Worm (Caenorhabditis elegans) whole organism, mixed stage, embryonic: ENCODE data around the gene F07H5.7.

Experiments
- M03D4.4 ChIP-seq: sonication (generic microtip); optimal IDR thresholded peaks from 2 replicates; lab custom pipeline; 2017; ENCODE audit warnings: mild to moderate bottlenecking, missing genetic modification characterization, missing compliant biosample characterization
- bed-3 ChIP-seq: fragments of 200-800 bp; sonication (Bioruptor generic); optimal IDR thresholded peaks from 3 replicates; lab custom pipeline; 2018; ENCODE audit warnings: mild to moderate bottlenecking, missing genetic modification characterization, moderate library complexity, missing compliant biosample characterization
- blmp-1 ChIP-seq: fragments of 150-350 bp; optimal IDR thresholded peaks from 2 replicates; lab custom pipeline; 2014; ENCODE audit warnings: missing biosample characterization, missing genetic modification characterization
- ceh-39 ChIP-seq: fragments of 150-350 bp; optimal IDR thresholded peaks from 2 replicates; lab custom pipeline; 2014; ENCODE audit warnings: missing biosample characterization, missing genetic modification characterization
- ceh-43 ChIP-seq: fragments of 200-800 bp; sonication (Bioruptor generic); optimal IDR thresholded peaks from 2 replicates; lab custom pipeline; 2018; ENCODE audit warnings: mild to moderate bottlenecking, missing genetic modification characterization, moderate library complexity, missing compliant biosample characterization
- ceh-83 ChIP-seq: fragments of 200-800 bp; sonication (Bioruptor generic); optimal IDR thresholded peaks from 2 replicates; lab custom pipeline; 2018; ENCODE audit warnings: mild to moderate bottlenecking, missing genetic modification characterization, missing compliant biosample characterization
- ces-1 ChIP-seq: fragments of 150-350 bp; optimal IDR thresholded peaks from 2 replicates; lab custom pipeline; 2014; ENCODE audit warnings: missing biosample characterization, missing genetic modification reagents, missing genetic modification characterization
- cnd-1 ChIP-seq: fragments of 200-800 bp; sonication (Bioruptor generic); optimal IDR thresholded peaks from 2 replicates; lab custom pipeline; 2018; ENCODE audit warnings: mild to moderate bottlenecking, missing genetic modification characterization, missing compliant biosample characterization
- drap-1 ChIP-seq: fragments of 200-800 bp; sonication (Bioruptor generic); optimal IDR thresholded peaks from 3 replicates; lab custom pipeline; 2018; ENCODE audit warnings: mild to moderate bottlenecking, missing genetic modification characterization, missing compliant biosample characterization
- elt-1 ChIP-seq: sonication (generic microtip); optimal IDR thresholded peaks from 2 replicates; lab custom pipeline; 2017; ENCODE audit warnings: missing genetic modification characterization, mild to moderate bottlenecking, missing compliant biosample characterization, antibody characterized with exemption, moderate library complexity, borderline replicate concordance; ENCODE audit not compliant: insufficient read depth
- elt-3 ChIP-seq: fragments of 150-350 bp; optimal IDR thresholded peaks from 2 replicates; lab custom pipeline; 2014; ENCODE audit warnings: missing biosample characterization, missing genetic modification characterization
- flh-1 ChIP-seq: fragments of 200-800 bp; sonication (Bioruptor generic); optimal IDR thresholded peaks from 2 replicates; lab custom pipeline; 2018; ENCODE audit warnings: mild to moderate bottlenecking, missing genetic modification characterization, moderate library complexity, missing compliant biosample characterization
- ham-2 ChIP-seq: fragments of 200-800 bp; sonication (Bioruptor generic); optimal IDR thresholded peaks from 2 replicates; lab custom pipeline; 2018; ENCODE audit warnings: mild to moderate bottlenecking, missing genetic modification characterization, missing compliant biosample characterization
- hlh-1 ChIP-seq: fragments of 150-350 bp; optimal IDR thresholded peaks from 2 replicates; lab custom pipeline; 2014; ENCODE audit warnings: missing biosample characterization, missing genetic modification reagents, missing genetic modification characterization
- lin-13 ChIP-seq: fragments of 150-350 bp; optimal IDR thresholded peaks from 2 replicates; lab custom pipeline; 2014; ENCODE audit warnings: missing biosample characterization, missing genetic modification characterization
- lin-32 ChIP-seq: fragments of 200-800 bp; sonication (Bioruptor generic); optimal IDR thresholded peaks from 2 replicates; lab custom pipeline; 2018; ENCODE audit warnings: mild to moderate bottlenecking, missing genetic modification characterization, missing compliant biosample characterization
- lsy-2 ChIP-seq: fragments of 150-350 bp; optimal IDR thresholded peaks from 2 replicates; lab custom pipeline; 2014; ENCODE audit warnings: missing biosample characterization, missing genetic modification characterization
- mab-5 ChIP-seq: fragments of 150-350 bp; optimal IDR thresholded peaks from 2 replicates; lab custom pipeline; 2014; ENCODE audit warnings: missing biosample characterization, missing genetic modification characterization
- mep-1 ChIP-seq: fragments of 150-350 bp; optimal IDR thresholded peaks from 2 replicates; lab custom pipeline; 2017; ENCODE audit warnings: missing biosample characterization, missing genetic modification reagents, missing genetic modification characterization, inconsistent platforms
- mls-2 ChIP-seq: sonication (generic microtip); optimal IDR thresholded peaks from 2 replicates; lab custom pipeline; 2016; ENCODE audit warnings: mild to moderate bottlenecking, missing genetic modification characterization, moderate library complexity, missing compliant biosample characterization
- nhr-12 ChIP-seq: fragments of 150-350 bp; optimal IDR thresholded peaks from 2 replicates; lab custom pipeline; 2014; ENCODE audit warnings: missing biosample characterization, missing genetic modification characterization
- nhr-237 ChIP-seq: fragments of 150-350 bp; optimal IDR thresholded peaks from 2 replicates; lab custom pipeline; 2014; ENCODE audit warnings: missing biosample characterization, missing genetic modification characterization
- nhr-28 ChIP-seq: fragments of 150-350 bp; optimal IDR thresholded peaks from 2 replicates; lab custom pipeline; 2014; ENCODE audit warnings: missing biosample characterization, missing genetic modification characterization
- nhr-76 ChIP-seq: sonication (generic microtip); optimal IDR thresholded peaks from 2 replicates; lab custom pipeline; 2017; ENCODE audit warnings: missing biosample characterization, missing genetic modification characterization
- pha-4 ChIP-seq: fragments of 150-350 bp; optimal IDR thresholded peaks from 2 replicates; lab custom pipeline; 2018; ENCODE audit warnings: missing biosample characterization, missing genetic modification reagents, missing genetic modification characterization
- sem-2 ChIP-seq: fragments of 200-800 bp; sonication (Bioruptor generic); optimal IDR thresholded peaks from 2 replicates; lab custom pipeline; 2018; ENCODE audit warnings: mild to moderate bottlenecking, missing genetic modification characterization, missing compliant biosample characterization
- sptf-1 ChIP-seq: sonication (generic microtip); optimal IDR thresholded peaks from 2 replicates; lab custom pipeline; 2017; ENCODE audit warnings: mild to moderate bottlenecking, missing genetic modification characterization, moderate library complexity, missing compliant biosample characterization
- tbx-8 ChIP-seq: fragments of 200-800 bp; sonication (Bioruptor generic); optimal IDR thresholded peaks from 2 replicates; lab custom pipeline; 2018; ENCODE audit warnings: mild to moderate bottlenecking, missing genetic modification characterization, moderate library complexity, missing compliant biosample characterization
- unc-120 ChIP-seq: sonication (generic microtip); optimal IDR thresholded peaks from 2 replicates; lab custom pipeline; 2017; ENCODE audit warnings: missing genetic modification characterization, missing compliant biosample characterization; ENCODE audit not compliant: poor library complexity, severe bottlenecking
- unc-39 ChIP-seq: fragments of 150-350 bp; optimal IDR thresholded peaks from 2 replicates; lab custom pipeline; 2014; ENCODE audit warnings: missing biosample characterization, missing genetic modification characterization
- unc-62 ChIP-seq: fragments of 150-350 bp; optimal IDR thresholded peaks from 2 replicates; lab custom pipeline; 2014; ENCODE audit warnings: missing biosample characterization, missing genetic modification reagents, missing genetic modification characterization
- zip-8 ChIP-seq: fragments of 150-350 bp; optimal IDR thresholded peaks from 2 replicates; lab custom pipeline; 2014; ENCODE audit warnings: missing biosample characterization, missing genetic modification characterization
- ztf-11 ChIP-seq: fragments of 150-350 bp; optimal IDR thresholded peaks from 2 replicates; lab custom pipeline; 2014; ENCODE audit warnings: missing biosample characterization, missing genetic modification characterization

Gene F07H5.7

DNA sequence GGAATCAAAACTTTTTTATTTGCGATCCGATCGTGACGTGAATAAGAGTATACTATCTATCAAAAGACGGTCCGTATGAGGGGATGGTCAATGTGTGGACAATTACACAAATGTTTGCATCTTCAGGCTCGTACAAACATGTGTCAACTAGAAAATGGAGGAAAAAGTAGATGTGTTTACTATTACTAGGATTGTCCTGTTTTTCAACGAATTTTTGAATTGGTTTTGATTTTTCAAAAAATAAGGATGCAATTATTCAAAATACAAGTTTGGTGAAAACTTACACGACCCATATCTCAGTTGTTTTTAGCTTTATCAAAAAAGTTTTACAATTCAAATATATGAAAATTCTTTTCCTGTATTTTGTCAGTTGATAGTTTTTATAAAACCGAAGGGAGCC lies 38.7 kb downstream of the F07H5.7 start, which contains the start of gene K08F8.7:
Gene K08F8.7, minus strand, starts transcription at position 101 of the 400 bp plus-strand sequence.
- TF ChIP-seq unc-120 (no peak), nhr-237 (tag; lab: Kevin White, UChicago) (no peak), flh-1 (GFP tag; lab: Kevin White, UChicago) (no peak), sem-2 (no peak), cnd-1 (no peak), tbx-8 (GFP tag; lab: Kevin White, UChicago) (no peak), mls-2 (no peak), mab-5 (tag; lab: Kevin White, UChicago) (no peak), elt-1 (tag; lab: Kevin White, UChicago) (no peak), ceh-39 (tag; lab: Kevin White, UChicago) (no peak), nhr-76 (no peak), bed-3 (GFP tag; lab: Kevin White, UChicago) (no peak), ces-1 (GFP tag; lab: Kevin White, UChicago) (no peak)

DNA sequence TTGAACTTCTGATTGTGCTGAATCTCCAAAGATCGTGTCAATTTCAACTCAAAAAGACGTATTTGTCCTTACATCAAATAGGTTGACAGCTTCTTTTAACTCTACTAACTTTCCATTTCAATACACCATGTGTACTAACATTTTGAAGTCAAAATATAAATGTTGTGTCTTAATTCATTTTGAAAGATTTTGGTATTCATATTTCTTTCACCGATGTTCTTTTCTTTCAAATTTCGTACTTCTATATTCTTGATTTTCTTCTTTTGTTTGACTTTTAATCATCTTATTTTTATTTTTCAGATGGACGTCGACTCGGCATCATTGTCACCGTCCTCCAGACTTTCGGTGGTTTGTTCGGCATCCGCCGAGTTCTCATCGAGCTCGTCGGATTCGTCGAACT lies 42.3 kb downstream of the F07H5.7 start, which contains the start of gene atf-2:
Gene atf-2, plus strand, starts transcription at position 301 of the 400 bp plus-strand sequence.
- TF ChIP-seq ceh-39 (tag; lab: Kevin White, UChicago), result no peak
- no peak for TF ChIP-seq sptf-1 (tag; lab: Kevin White, UChicago)
- no peak for TF ChIP-seq M03D4.4 (tag; lab: Kevin White, UChicago)
- no peak for TF ChIP-seq drap-1 (GFP tag; lab: Kevin White, UChicago)
- TF ChIP-seq tbx-8 (GFP tag; lab: Kevin White, UChicago), result no peak
- no peak for TF ChIP-seq lin-13 (tag; lab: Kevin White, UChicago)
- no peak for TF ChIP-seq lsy-2 (tag; lab: Kevin White, UChicago)
- TF ChIP-seq, all 35 proteins: peak for 0

DNA sequence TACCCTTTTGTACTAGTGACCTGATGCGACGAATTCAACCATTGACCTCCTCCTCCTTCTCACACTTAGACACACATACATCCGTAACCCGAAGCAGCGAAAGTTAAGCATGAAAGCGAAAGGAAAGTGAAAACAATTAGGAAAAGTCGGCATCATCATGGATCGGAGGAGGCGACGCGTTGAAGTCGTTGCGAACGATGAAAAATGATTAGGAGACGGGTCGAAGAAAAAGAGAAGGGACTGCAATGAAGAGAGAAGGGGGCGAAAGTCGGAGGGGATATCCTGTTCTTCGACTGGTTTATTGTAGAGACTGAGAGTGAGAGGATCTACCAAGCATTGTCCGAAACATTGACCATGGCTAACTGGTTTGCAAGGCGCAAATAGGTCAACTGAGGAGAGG lies 42.9 kb downstream of the F07H5.7 start:
- TF ChIP-seq mep-1 (peak; percentile 5), blmp-1 (peak; percentile 100), nhr-237 (tag; lab: Kevin White, UChicago) (peak; percentile 8), sem-2 (no peak), elt-1 (tag; lab: Kevin White, UChicago) (peak; percentile 1), ham-2 (peak; percentile 99), nhr-76 (no peak)

DNA sequence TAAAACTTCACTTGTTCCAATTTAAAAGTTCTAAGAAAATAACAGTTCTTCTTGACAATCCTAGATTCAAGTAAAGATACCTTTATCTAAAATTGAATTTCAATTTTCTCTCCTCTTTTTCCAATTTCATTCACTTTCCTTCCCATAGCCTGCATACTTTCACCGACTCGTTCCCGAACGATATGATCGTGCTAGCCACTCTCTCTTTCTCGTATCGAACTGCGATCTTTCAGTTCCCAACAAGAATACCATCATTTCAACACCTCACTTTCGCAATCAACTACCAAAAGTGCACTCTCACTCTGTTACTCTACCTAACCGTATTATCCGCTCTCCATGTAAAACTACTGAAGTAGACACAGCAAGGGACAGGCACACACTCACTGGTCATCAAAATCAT lies 43.9 kb downstream of the F07H5.7 start:
- TF ChIP-seq ham-2, result no peak
- TF ChIP-seq lin-32, result no peak
- TF ChIP-seq drap-1 (GFP tag; lab: Kevin White, UChicago), result no peak
- no peak for TF ChIP-seq unc-39
- no peak for TF ChIP-seq ceh-83
- TF ChIP-seq nhr-237 (tag; lab: Kevin White, UChicago), result no peak
- TF ChIP-seq ces-1 (GFP tag; lab: Kevin White, UChicago), result no peak
- TF ChIP-seq lsy-2 (tag; lab: Kevin White, UChicago), result no peak
- no peak for TF ChIP-seq flh-1 (GFP tag; lab: Kevin White, UChicago)
- no peak for TF ChIP-seq mep-1

DNA sequence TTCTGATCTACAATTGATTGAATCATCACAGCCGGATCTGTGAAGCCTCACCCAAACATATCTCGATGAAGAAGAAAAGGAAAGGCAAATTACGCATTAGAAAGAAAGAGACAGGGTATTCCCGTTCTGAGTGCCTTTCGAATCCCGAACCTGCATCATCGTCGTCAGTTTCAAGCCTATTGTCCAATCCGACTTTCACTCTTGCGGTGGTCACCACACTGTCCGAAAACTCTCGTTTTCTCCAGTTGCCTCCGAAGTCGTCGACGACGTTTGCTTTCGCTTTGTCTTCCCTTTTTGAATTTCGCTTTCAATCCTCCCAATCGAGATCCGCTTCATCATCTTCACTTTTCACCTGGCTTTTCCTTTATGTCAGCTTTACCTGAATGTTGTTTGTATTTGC lies 44.9 kb downstream of the F07H5.7 start:
- peak; percentile 58 for TF ChIP-seq elt-1 (tag; lab: Kevin White, UChicago)
- TF ChIP-seq ceh-43 (GFP tag; lab: Kevin White, UChicago), result no peak
- TF ChIP-seq cnd-1, result no peak
- TF ChIP-seq unc-120, result no peak
- TF ChIP-seq nhr-12, result no peak
- no peak for TF ChIP-seq elt-3 (tag; lab: Kevin White, UChicago)
- TF ChIP-seq drap-1 (GFP tag; lab: Kevin White, UChicago), result no peak
- TF ChIP-seq ceh-83, result no peak
- TF ChIP-seq ztf-11, result no peak
- no peak for TF ChIP-seq unc-62 (GFP tag; lab: Kevin White, UChicago)
- TF ChIP-seq mep-1, result no peak
- TF ChIP-seq ham-2, result peak; percentile 80
- TF ChIP-seq hlh-1, result no peak
- no peak for TF ChIP-seq mab-5 (tag; lab: Kevin White, UChicago)
- TF ChIP-seq zip-8 (tag; lab: Kevin White, UChicago), result no peak
- TF ChIP-seq nhr-28 (tag; lab: Kevin White, UChicago), result no peak
- no peak for TF ChIP-seq lin-32
- TF ChIP-seq sptf-1 (tag; lab: Kevin White, UChicago), result no peak
- TF ChIP-seq blmp-1, result peak; percentile 99
- TF ChIP-seq tbx-8 (GFP tag; lab: Kevin White, UChicago), result no peak
- no peak for TF ChIP-seq nhr-76
- TF ChIP-seq ceh-39 (tag; lab: Kevin White, UChicago), result no peak
- TF ChIP-seq pha-4 (tag; lab: Kevin White, UChicago), result no peak
- TF ChIP-seq ces-1 (GFP tag; lab: Kevin White, UChicago), result no peak
- TF ChIP-seq lin-13 (tag; lab: Kevin White, UChicago), result no peak
